Fruit fly (Drosophila melanogaster) whole organism, prepupa: ENCODE measurements around the gene MCTS1.

Source experiments
- Blimp-1 ChIP-seq: fragments of 200-800 bp; sonication (Bioruptor generic); optimal IDR thresholded peaks from 3 replicates; lab custom pipeline; 2017; ENCODE audit warnings: missing biosample characterization, missing genetic modification characterization, mild to moderate bottlenecking, moderate library complexity, missing genetic modification reagents
- CG10631 ChIP-seq: fragments of 200-800 bp; sonication (Bioruptor generic); optimal IDR thresholded peaks from 2 replicates; lab custom pipeline; 2016; ENCODE audit warnings: missing biosample characterization, missing genetic modification characterization
- CG10669 ChIP-seq: fragments of 200-800 bp; sonication (Bioruptor generic); optimal IDR thresholded peaks from 3 replicates; lab custom pipeline; 2018; ENCODE audit warnings: missing biosample characterization, mild to moderate bottlenecking, missing genetic modification characterization, moderate library complexity
- CG11294 ChIP-seq: fragments of 200-800 bp; sonication (Bioruptor generic); IDR thresholded peaks from 2 replicates; pipeline ENCODE4 v1.3.6; 2022; ENCODE audit warnings: missing biosample characterization, missing genetic modification characterization
- CG11902 ChIP-seq: fragments of 200-800 bp; sonication (Bioruptor generic); optimal IDR thresholded peaks from 3 replicates; lab custom pipeline; 2016; ENCODE audit warnings: missing biosample characterization, missing genetic modification characterization
- CG31627 ChIP-seq: fragments of 200-800 bp; sonication (Bioruptor generic); optimal IDR thresholded peaks from 3 replicates; lab custom pipeline; 2016; ENCODE audit warnings: missing biosample characterization, missing genetic modification characterization
- CG34406 ChIP-seq: fragments of 200-800 bp; sonication (Bioruptor generic); optimal IDR thresholded peaks from 3 replicates; lab custom pipeline; 2016; ENCODE audit warnings: missing biosample characterization, missing genetic modification characterization
- CG3919 ChIP-seq: fragments of 200-800 bp; sonication (Bioruptor generic); optimal IDR thresholded peaks from 3 replicates; lab custom pipeline; 2016; ENCODE audit warnings: missing biosample characterization, missing genetic modification characterization
- CG6792 ChIP-seq: fragments of 200-800 bp; sonication (Bioruptor generic); optimal IDR thresholded peaks from 3 replicates; lab custom pipeline; 2016; ENCODE audit warnings: missing biosample characterization, missing genetic modification characterization
- CG6808 ChIP-seq: fragments of 200-800 bp; sonication (Bioruptor generic); optimal IDR thresholded peaks from 3 replicates; lab custom pipeline; 2017; ENCODE audit warnings: missing biosample characterization, missing genetic modification characterization, mild to moderate bottlenecking, moderate library complexity, missing genetic modification reagents
- CG7368 ChIP-seq: fragments of 200-800 bp; sonication (Bioruptor generic); optimal IDR thresholded peaks from 3 replicates; lab custom pipeline; 2016; ENCODE audit warnings: missing biosample characterization, missing genetic modification characterization
- CG8119 ChIP-seq: fragments of 200-800 bp; sonication (Bioruptor generic); IDR thresholded peaks from 3 replicates; pipeline ENCODE4 v1.3.6; 2022; ENCODE audit warnings: missing biosample characterization, missing genetic modification characterization
- CG8632 ChIP-seq: fragments of 200-800 bp; sonication (Bioruptor generic); optimal IDR thresholded peaks from 3 replicates; lab custom pipeline; 2016; ENCODE audit warnings: missing biosample characterization, missing genetic modification characterization
- CG9139 ChIP-seq: fragments of 200-800 bp; sonication (Bioruptor generic); optimal IDR thresholded peaks from 3 replicates; lab custom pipeline; 2017; ENCODE audit warnings: missing biosample characterization, mild to moderate bottlenecking, missing genetic modification characterization
- Eip78C ChIP-seq: fragments of 200-800 bp; sonication (Bioruptor generic); peaks from one replicate; lab custom pipeline; 2016; ENCODE audit warnings: missing biosample characterization, missing genetic modification characterization
- Eip93F ChIP-seq: fragments of 200-800 bp; sonication (Bioruptor generic); optimal IDR thresholded peaks from 2 replicates; lab custom pipeline; 2016; ENCODE audit warnings: missing biosample characterization, mild to moderate bottlenecking, missing genetic modification characterization
- Ets96B ChIP-seq: fragments of 200-800 bp; optimal IDR thresholded peaks from 2 replicates; lab custom pipeline; 2019; ENCODE audit warnings: missing biosample characterization, mild to moderate bottlenecking, missing genetic modification characterization, moderate library complexity
- Gug ChIP-seq: fragments of 200-800 bp; sonication (Bioruptor generic); IDR thresholded peaks from 2 replicates; pipeline ENCODE4 v1.3.6; 2022; ENCODE audit warnings: missing biosample characterization, missing genetic modification characterization
- Hr39 ChIP-seq: fragments of 200-800 bp; sonication (Bioruptor generic); optimal IDR thresholded peaks from 2 replicates; lab custom pipeline; 2016; ENCODE audit warnings: missing biosample characterization, missing genetic modification characterization
- Lpt ChIP-seq: fragments of 200-800 bp; sonication (Bioruptor generic); optimal IDR thresholded peaks from 3 replicates; lab custom pipeline; 2016; ENCODE audit warnings: missing biosample characterization, missing genetic modification characterization
- Met ChIP-seq: fragments of 200-800 bp; sonication (Bioruptor generic); optimal IDR thresholded peaks from 3 replicates; lab custom pipeline; 2016; ENCODE audit warnings: missing biosample characterization, missing genetic modification characterization
- OdsH ChIP-seq: fragments of 200-800 bp; sonication (Bioruptor generic); optimal IDR thresholded peaks from 3 replicates; lab custom pipeline; 2016; ENCODE audit warnings: missing biosample characterization, missing genetic modification characterization
- Smox ChIP-seq: fragments of 200-800 bp; sonication (Bioruptor generic); optimal IDR thresholded peaks from 3 replicates; lab custom pipeline; 2016; ENCODE audit warnings: missing biosample characterization, missing genetic modification characterization
- Sox14 ChIP-seq: fragments of 200-800 bp; sonication (Bioruptor generic); optimal IDR thresholded peaks from 3 replicates; lab custom pipeline; 2016; ENCODE audit warnings: missing biosample characterization, missing genetic modification characterization
- Sox15 ChIP-seq: fragments of 200-800 bp; sonication (Bioruptor generic); optimal IDR thresholded peaks from 3 replicates; lab custom pipeline; 2016; ENCODE audit warnings: missing biosample characterization, missing genetic modification characterization
- dac ChIP-seq: fragments of 200-800 bp; sonication (Bioruptor generic); optimal IDR thresholded peaks from 2 replicates; lab custom pipeline; 2017; ENCODE audit warnings: missing biosample characterization, mild to moderate bottlenecking, missing genetic modification characterization
- dsx ChIP-seq: fragments of 200-800 bp; optimal IDR thresholded peaks from 3 replicates; lab custom pipeline; 2019; ENCODE audit warnings: missing biosample characterization, mild to moderate bottlenecking, missing genetic modification characterization, moderate library complexity; ENCODE audit not compliant: poor library complexity, severe bottlenecking
- eg ChIP-seq: fragments of 200-800 bp; sonication (Bioruptor generic); IDR thresholded peaks from 3 replicates; pipeline ENCODE4 v1.3.6; 2022; ENCODE audit warnings: missing biosample characterization, missing genetic modification characterization
- esn ChIP-seq: fragments of 200-800 bp; sonication (Bioruptor generic); optimal IDR thresholded peaks from 2 replicates; lab custom pipeline; 2016; ENCODE audit warnings: missing biosample characterization, mild to moderate bottlenecking, missing genetic modification characterization, moderate library complexity
- fd59A ChIP-seq: fragments of 200-800 bp; sonication (Bioruptor generic); optimal IDR thresholded peaks from 2 replicates; lab custom pipeline; 2017; ENCODE audit warnings: missing biosample characterization, mild to moderate bottlenecking, missing genetic modification characterization, missing genetic modification reagents
- fd85E ChIP-seq: fragments of 200-800 bp; sonication (Bioruptor generic); optimal IDR thresholded peaks from 3 replicates; lab custom pipeline; 2016; ENCODE audit warnings: missing biosample characterization, missing genetic modification characterization
- net ChIP-seq: fragments of 200-800 bp; sonication (Bioruptor generic); optimal IDR thresholded peaks from 3 replicates; lab custom pipeline; 2016; ENCODE audit warnings: missing biosample characterization, missing genetic modification characterization
- pdm3 ChIP-seq: fragments of 200-800 bp; sonication (Bioruptor generic); optimal IDR thresholded peaks from 3 replicates; lab custom pipeline; 2016; ENCODE audit warnings: missing biosample characterization, missing genetic modification characterization
- salr ChIP-seq, 2 experiments: fragments of 200-800 bp; sonication (Bioruptor generic); optimal IDR thresholded peaks; 3 replicates each; lab custom pipeline; 2016 to 2018; ENCODE audit warnings: missing biosample characterization in 2 of 2, missing genetic modification characterization in 2 of 2, mild to moderate bottlenecking in 1 of 2
- spab ChIP-seq: fragments of 200-800 bp; sonication (Bioruptor generic); optimal IDR thresholded peaks from 2 replicates; lab custom pipeline; 2017; ENCODE audit warnings: missing biosample characterization, mild to moderate bottlenecking, missing genetic modification characterization, missing genetic modification reagents
- ss ChIP-seq, 2 experiments: fragments of 200-800 bp; sonication (Bioruptor generic); optimal IDR thresholded peaks; 2 replicates in 1 of 2; 3 replicates in 1 of 2; lab custom pipeline; 2017 to 2018; ENCODE audit warnings: mild to moderate bottlenecking in 2 of 2, missing biosample characterization in 2 of 2, missing genetic modification characterization in 2 of 2, moderate library complexity in 1 of 2
- svp ChIP-seq: fragments of 200-800 bp; sonication (Bioruptor generic); peaks from one replicate; lab custom pipeline; 2016; ENCODE audit warnings: missing biosample characterization, missing genetic modification characterization
- vri ChIP-seq: fragments of 200-800 bp; sonication (Bioruptor generic); optimal IDR thresholded peaks from 3 replicates; lab custom pipeline; 2016; ENCODE audit warnings: missing biosample characterization, mild to moderate bottlenecking, missing genetic modification characterization

MCTS1 gene

DNA sequence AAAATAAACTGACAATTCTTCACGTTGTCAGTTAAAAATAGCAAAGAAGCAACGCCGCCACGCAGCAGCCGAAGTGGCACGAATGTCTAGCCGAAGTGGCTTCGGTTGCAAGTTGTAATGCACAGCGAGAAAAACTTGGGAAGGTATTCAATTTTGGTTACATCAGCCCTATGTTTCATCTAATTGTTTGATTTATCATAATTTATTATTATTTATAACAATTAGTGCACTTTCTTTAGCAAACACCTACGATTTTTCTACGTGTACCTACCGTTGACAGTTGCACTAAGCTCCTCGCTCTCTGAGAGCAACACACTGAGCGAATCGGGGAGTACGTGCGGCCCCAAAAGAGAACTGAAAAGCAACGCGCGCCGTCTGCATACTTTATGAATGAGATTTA is 37.2 kb downstream of the MCTS1 start, which contains the start of gene Tsp5D (continued):
- TF ChIP-seq fd85E (GFP tag; lab: Kevin White, UChicago) (peak; percentile 80), CG11902 (GFP tag; lab: Kevin White, UChicago) (peak; percentile 74), Lpt (GFP tag; lab: Kevin White, UChicago) (peak; percentile 97), CG34406 (GFP tag; lab: Kevin White, UChicago) (peak; percentile 83), CG9139 (peak; percentile 95), Met (peak; percentile 11), CG3919 (GFP tag; lab: Kevin White, UChicago) (peak; percentile 98), CG8119 (GFP tag; lab: Robert Waterston, UW) (peak; percentile 99), Eip78C (GFP tag; lab: Kevin White, UChicago) (peak; percentile 96), CG10631 (peak; percentile 98), CG8632 (GFP tag; lab: Kevin White, UChicago) (peak; percentile 89), CG6792 (GFP tag; lab: Kevin White, UChicago) (peak; percentile 80), eg (GFP tag; lab: Robert Waterston, UW) (peak; percentile 100), CG7368 (GFP tag; lab: Kevin White, UChicago) (peak; percentile 95), Ets96B (tag; lab: Kevin White, UChicago) (peak; percentile 97), dsx (GFP tag; lab: Kevin White, UChicago) (peak; percentile 82), CG31627 (GFP tag; lab: Kevin White, UChicago) (no peak), pdm3 (peak; percentile 88), spab (GFP tag; lab: Kevin White, UChicago) (peak; percentile 95), OdsH (GFP tag; lab: Kevin White, UChicago) (peak; percentile 94), Sox14 (GFP tag; lab: Kevin White, UChicago) (peak; percentile 69), fd59A (GFP tag; lab: Kevin White, UChicago) (peak; percentile 93), Sox15 (peak; percentile 59), CG11294 (peak; percentile 98), Smox (no peak), CG6808 (GFP tag; lab: Kevin White, UChicago) (peak; percentile 97), Gug (GFP tag; lab: Robert Waterston, UW) (peak; percentile 99), dac (GFP tag; lab: Kevin White, UChicago) (peak; percentile 96), Blimp-1 (GFP tag; lab: Kevin White, UChicago) (no peak), salr (GFP tag; optimal IDR thresholded peaks at IDR 0.05; lab: Kevin White, UChicago) (peak; percentile 85 to 91), ss (GFP tag; optimal IDR thresholded peaks at IDR 0.05; lab: Kevin White, UChicago) (peak; percentile 84 to 87), Eip93F (GFP tag; lab: Kevin White, UChicago) (no peak)

DNA sequence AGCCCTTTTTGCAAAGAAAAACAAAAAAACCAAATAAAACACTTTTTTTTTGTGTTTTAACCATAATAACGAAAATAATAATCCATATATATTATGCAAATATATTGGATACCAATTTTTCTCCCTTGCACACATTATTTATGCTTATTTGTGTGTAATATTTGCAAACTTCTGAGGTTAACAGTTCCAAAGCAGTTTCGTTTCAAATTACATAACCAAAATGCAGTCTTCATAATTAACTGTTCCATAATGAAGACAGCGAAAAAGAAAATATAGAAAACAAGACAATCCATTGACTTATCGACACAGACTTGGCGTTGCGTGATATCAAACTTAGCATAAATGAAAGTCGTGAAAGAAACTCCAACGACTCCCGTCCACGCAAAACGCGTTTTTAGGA is 37.9 kb downstream of the MCTS1 start:
- TF ChIP-seq CG7368 (GFP tag; lab: Kevin White, UChicago): no peak
- no peak for TF ChIP-seq net (GFP tag; lab: Kevin White, UChicago)
- no peak for TF ChIP-seq CG10631
- no peak for TF ChIP-seq CG8119 (GFP tag; lab: Robert Waterston, UW)
- no peak for TF ChIP-seq vri (GFP tag; lab: Kevin White, UChicago)
- TF ChIP-seq eg (GFP tag; lab: Robert Waterston, UW): no peak
- no peak for TF ChIP-seq CG3919 (GFP tag; lab: Kevin White, UChicago)
- no peak for TF ChIP-seq svp
- TF ChIP-seq CG6792 (GFP tag; lab: Kevin White, UChicago): no peak
- TF ChIP-seq CG8632 (GFP tag; lab: Kevin White, UChicago): no peak
- no peak for TF ChIP-seq Hr39 (GFP tag; lab: Kevin White, UChicago)
- TF ChIP-seq OdsH (GFP tag; lab: Kevin White, UChicago): no peak
- no peak for TF ChIP-seq CG10669 (GFP tag; lab: Kevin White, UChicago)
- TF ChIP-seq Lpt (GFP tag; lab: Kevin White, UChicago): no peak
- no peak for TF ChIP-seq CG11294
- no peak for TF ChIP-seq esn (GFP tag; lab: Kevin White, UChicago)
- TF ChIP-seq, all 60 proteins: peak for 0
